Worm (Caenorhabditis elegans): Measurements from ENCODE around the gene npr-19.

DNA sequence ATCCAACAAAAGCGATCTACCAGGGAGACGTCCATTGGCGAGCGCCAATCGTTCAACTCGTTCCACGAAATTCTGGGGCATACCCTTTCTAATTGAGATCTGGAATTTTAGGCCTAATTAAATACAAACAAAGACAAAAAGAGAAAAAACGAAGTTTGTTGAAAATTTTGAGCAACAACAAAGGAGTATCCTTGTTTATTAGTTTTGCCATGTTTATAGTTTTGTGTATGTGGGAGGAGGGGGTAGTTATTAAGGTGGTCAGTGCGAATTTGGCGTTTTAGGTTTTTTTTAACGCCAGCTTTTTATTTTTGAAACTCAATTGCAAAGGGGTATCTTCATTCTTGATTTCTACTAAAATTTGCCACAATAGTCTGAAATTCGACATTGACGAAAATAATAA lies 21.1 kb downstream of the npr-19 start, which contains the start of gene irk-2:
- TF ChIP-seq him-1 (tag; optimal IDR thresholded peaks at IDR 0.05) (no peak), W03F9.2 (tag; optimal IDR thresholded peaks at IDR 0.05) (no peak)
